Worm (Caenorhabditis elegans) whole organism, late embryonic: ENCODE data around the gene Y51H7C.9.

ENCODE experiments used
- C08G9.2 ChIP-seq: sonication (generic microtip); optimal IDR thresholded peaks from 2 replicates; lab custom pipeline; 2016; ENCODE audit warnings: mild to moderate bottlenecking, missing genetic modification characterization, moderate library complexity, missing compliant biosample characterization
- F13H6.1 ChIP-seq: sonication (generic microtip); optimal IDR thresholded peaks from 2 replicates; lab custom pipeline; 2016; ENCODE audit warnings: missing genetic modification characterization, missing compliant biosample characterization
- K02D7.2 ChIP-seq: sonication (generic microtip); optimal IDR thresholded peaks from 2 replicates; lab custom pipeline; 2017; ENCODE audit warnings: mild to moderate bottlenecking, missing genetic modification characterization, missing compliant biosample characterization
- ama-1 ChIP-seq: fragments of 150-350 bp; optimal IDR thresholded peaks from 2 replicates; lab custom pipeline; 2014
- ceh-22 ChIP-seq: sonication (generic microtip); optimal IDR thresholded peaks from 2 replicates; lab custom pipeline; 2017; ENCODE audit warnings: missing biosample characterization, missing genetic modification characterization
- ceh-24 ChIP-seq: sonication (generic microtip); optimal IDR thresholded peaks from 2 replicates; lab custom pipeline; 2016; ENCODE audit warnings: mild to moderate bottlenecking, missing genetic modification characterization, missing compliant biosample characterization
- ceh-34 ChIP-seq: sonication (generic microtip); optimal IDR thresholded peaks from 2 replicates; lab custom pipeline; 2016; ENCODE audit warnings: mild to moderate bottlenecking, missing genetic modification characterization, missing compliant biosample characterization
- ceh-45 ChIP-seq: fragments of 200-800 bp; sonication (Bioruptor generic); IDR thresholded peaks from 2 replicates; pipeline ENCODE4 v1.3.6; 2022; ENCODE audit warnings: missing genetic modification reagents, missing genetic modification characterization, missing compliant biosample characterization
- ceh-48 ChIP-seq: sonication (generic microtip); optimal IDR thresholded peaks from 2 replicates; lab custom pipeline; 2016; ENCODE audit warnings: missing genetic modification characterization, inconsistent platforms, missing compliant biosample characterization
- ceh-6 ChIP-seq: fragments of 200-800 bp; sonication (Bioruptor generic); optimal IDR thresholded peaks from 2 replicates; lab custom pipeline; 2018; ENCODE audit warnings: mild to moderate bottlenecking, missing genetic modification characterization, missing compliant biosample characterization
- dmd-4 ChIP-seq: sonication (generic microtip); optimal IDR thresholded peaks from 2 replicates; lab custom pipeline; 2016; ENCODE audit warnings: borderline replicate concordance, missing genetic modification characterization, missing compliant biosample characterization
- dve-1 ChIP-seq: sonication (generic microtip); optimal IDR thresholded peaks from 2 replicates; lab custom pipeline; 2017; ENCODE audit warnings: antibody characterized with exemption, mild to moderate bottlenecking, missing genetic modification characterization, missing compliant biosample characterization
- ets-4 ChIP-seq: sonication (generic microtip); optimal IDR thresholded peaks from 2 replicates; lab custom pipeline; 2016; ENCODE audit warnings: missing genetic modification characterization, missing compliant biosample characterization
- eyg-1 ChIP-seq: sonication (generic microtip); optimal IDR thresholded peaks from 2 replicates; lab custom pipeline; 2016; ENCODE audit warnings: missing genotype, missing genetic modification characterization, missing compliant biosample characterization
- fkh-6 ChIP-seq: sonication (generic microtip); optimal IDR thresholded peaks from 2 replicates; lab custom pipeline; 2016; ENCODE audit warnings: missing genetic modification characterization, missing compliant biosample characterization
- hlh-30 ChIP-seq: sonication (generic microtip); optimal IDR thresholded peaks from 2 replicates; lab custom pipeline; 2017; ENCODE audit warnings: antibody characterized with exemption, missing genetic modification characterization, missing compliant biosample characterization; ENCODE audit not compliant: insufficient read depth
- lin-11 ChIP-seq: fragments of 200-800 bp; sonication (Bioruptor generic); optimal IDR thresholded peaks from 2 replicates; lab custom pipeline; 2018; ENCODE audit warnings: mild to moderate bottlenecking, missing genetic modification characterization, missing compliant biosample characterization
- nfya-1 ChIP-seq: sonication (generic microtip); optimal IDR thresholded peaks from 2 replicates; lab custom pipeline; 2017; ENCODE audit warnings: missing genetic modification characterization, mild to moderate bottlenecking, missing compliant biosample characterization, antibody characterized with exemption, moderate library complexity
- nhr-232 ChIP-seq: sonication (generic microtip); optimal IDR thresholded peaks from 2 replicates; lab custom pipeline; 2016; ENCODE audit warnings: missing genetic modification characterization, missing compliant biosample characterization
- odd-2 ChIP-seq: sonication (generic microtip); optimal IDR thresholded peaks from 2 replicates; lab custom pipeline; 2017; ENCODE audit warnings: antibody characterized with exemption, mild to moderate bottlenecking, missing genetic modification characterization, missing compliant biosample characterization
- pag-3 ChIP-seq: sonication (generic microtip); optimal IDR thresholded peaks from 2 replicates; lab custom pipeline; 2016; ENCODE audit warnings: missing compliant biosample characterization, missing genetic modification characterization, borderline replicate concordance
- pat-9 ChIP-seq: fragments of 200-800 bp; sonication (Bioruptor generic); optimal IDR thresholded peaks from 2 replicates; lab custom pipeline; 2018; ENCODE audit warnings: mild to moderate bottlenecking, missing genetic modification characterization, moderate library complexity, missing compliant biosample characterization
- pax-1 ChIP-seq: fragments of 150-350 bp; optimal IDR thresholded peaks from 2 replicates; lab custom pipeline; 2014; ENCODE audit warnings: missing biosample characterization, missing genetic modification characterization
- pha-2 ChIP-seq: sonication (generic microtip); optimal IDR thresholded peaks from 2 replicates; lab custom pipeline; 2017; ENCODE audit warnings: mild to moderate bottlenecking, missing genetic modification characterization, missing compliant biosample characterization
- pqm-1 ChIP-seq: sonication (generic microtip); optimal IDR thresholded peaks from 2 replicates; lab custom pipeline; 2016; ENCODE audit warnings: missing genetic modification characterization, missing compliant biosample characterization
- pros-1 ChIP-seq: fragments of 150-350 bp; optimal IDR thresholded peaks from 2 replicates; lab custom pipeline; 2014; ENCODE audit warnings: missing biosample characterization, missing genetic modification reagents, missing genetic modification characterization
- ref-2 ChIP-seq: sonication (generic microtip); optimal IDR thresholded peaks from 2 replicates; lab custom pipeline; 2016; ENCODE audit warnings: missing genetic modification characterization, missing compliant biosample characterization
- sdc-2 ChIP-seq: sonication (generic microtip); optimal IDR thresholded peaks from 2 replicates; lab custom pipeline; 2016; ENCODE audit warnings: missing genotype, missing genetic modification characterization, missing compliant biosample characterization
- sox-2 ChIP-seq: fragments of 200-800 bp; sonication (Bioruptor generic); IDR thresholded peaks from 2 replicates; pipeline ENCODE4 v1.3.6; 2022; ENCODE audit warnings: missing genetic modification reagents, missing genetic modification characterization, missing compliant biosample characterization
- syd-9 ChIP-seq: sonication (generic microtip); optimal IDR thresholded peaks from 2 replicates; lab custom pipeline; 2016; ENCODE audit warnings: mild to moderate bottlenecking, missing genetic modification characterization, moderate library complexity, missing compliant biosample characterization
- ttx-3 ChIP-seq: sonication (generic microtip); optimal IDR thresholded peaks from 2 replicates; lab custom pipeline; 2016; ENCODE audit warnings: missing genetic modification reagents, missing genetic modification characterization, missing compliant biosample characterization
- unc-3 ChIP-seq, 2 experiments: fragments of 200-800 bp in 1 of 2; sonication (Bioruptor generic) in 1 of 2; sonication (generic microtip) in 1 of 2; conservative IDR thresholded peaks in 1 of 2; optimal IDR thresholded peaks in 1 of 2; 2 replicates each; pipeline versions ENCODE4 v1.3.6 to Lab custom; 2016 to 2022; ENCODE audit warnings: missing compliant biosample characterization in 2 of 2, missing genetic modification characterization in 2 of 2, missing genetic modification reagents in 1 of 2
- unc-42 ChIP-seq: sonication (generic microtip); optimal IDR thresholded peaks from 2 replicates; lab custom pipeline; 2016; ENCODE audit warnings: missing genotype, missing genetic modification characterization, missing compliant biosample characterization
- unc-55 ChIP-seq: sonication (generic microtip); optimal IDR thresholded peaks from 2 replicates; lab custom pipeline; 2017; ENCODE audit warnings: missing biosample characterization, missing genetic modification reagents, missing genetic modification characterization
- unc-86 ChIP-seq: sonication (generic microtip); optimal IDR thresholded peaks from 2 replicates; lab custom pipeline; 2016; ENCODE audit warnings: missing genetic modification characterization, missing compliant biosample characterization
- ztf-16 ChIP-seq: sonication (generic microtip); optimal IDR thresholded peaks from 2 replicates; lab custom pipeline; 2017; ENCODE audit warnings: missing genetic modification characterization, missing compliant biosample characterization

Gene Y51H7C.9

DNA sequence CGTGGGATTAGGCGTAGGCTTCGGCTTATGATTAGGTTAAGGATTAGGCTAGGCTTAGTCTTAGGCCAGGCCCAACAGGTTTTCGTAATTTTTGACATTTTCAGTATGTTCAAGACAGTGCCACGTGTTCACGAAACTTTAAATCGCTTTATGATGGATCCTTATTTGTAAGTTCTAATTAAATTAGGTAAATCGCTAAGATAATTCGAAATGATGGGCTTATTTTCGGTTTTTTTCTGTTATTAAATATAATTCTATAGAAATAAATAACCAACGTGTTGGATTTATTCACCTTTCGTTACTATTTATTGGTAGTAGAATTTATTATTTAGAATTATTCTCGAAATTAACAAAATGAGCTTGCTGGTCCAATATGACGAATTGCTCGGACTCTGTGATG is 9.8 kb downstream of the Y51H7C.9 start, which contains the start of gene Y51H7C.8:
Gene Y51H7C.8, plus strand, starts transcription at position 301 of the 400 bp plus-strand sequence.
- no peak for TF ChIP-seq nhr-232 (tag; lab: Kevin White, UChicago)
- no peak for TF ChIP-seq ets-4 (tag; lab: Kevin White, UChicago)
- TF ChIP-seq pax-1 (tag; lab: Kevin White, UChicago): no peak
- TF ChIP-seq F13H6.1 (tag; lab: Kevin White, UChicago): no peak
- no peak for TF ChIP-seq pha-2 (tag; lab: Kevin White, UChicago)
- TF ChIP-seq sdc-2: no peak
- TF ChIP-seq ttx-3 (tag; lab: Kevin White, UChicago): no peak
- TF ChIP-seq C08G9.2 (tag; lab: Kevin White, UChicago): no peak
- TF ChIP-seq hlh-30 (tag; lab: Kevin White, UChicago): no peak
- no peak for TF ChIP-seq ama-1 (lab: Kevin White, UChicago)
- TF ChIP-seq ceh-45 (GFP tag; lab: Robert Waterston, UW): no peak
- no peak for TF ChIP-seq dve-1 (tag; lab: Kevin White, UChicago)
- TF ChIP-seq ref-2: no peak
- no peak for TF ChIP-seq ceh-6 (GFP tag; lab: Kevin White, UChicago)
- no peak for TF ChIP-seq pat-9 (tag; lab: Kevin White, UChicago)
- no peak for TF ChIP-seq sox-2 (GFP tag; lab: Robert Waterston, UW)
- no peak for TF ChIP-seq unc-55 (GFP tag; lab: Kevin White, UChicago)
- no peak for TF ChIP-seq odd-2 (tag; lab: Kevin White, UChicago)

DNA sequence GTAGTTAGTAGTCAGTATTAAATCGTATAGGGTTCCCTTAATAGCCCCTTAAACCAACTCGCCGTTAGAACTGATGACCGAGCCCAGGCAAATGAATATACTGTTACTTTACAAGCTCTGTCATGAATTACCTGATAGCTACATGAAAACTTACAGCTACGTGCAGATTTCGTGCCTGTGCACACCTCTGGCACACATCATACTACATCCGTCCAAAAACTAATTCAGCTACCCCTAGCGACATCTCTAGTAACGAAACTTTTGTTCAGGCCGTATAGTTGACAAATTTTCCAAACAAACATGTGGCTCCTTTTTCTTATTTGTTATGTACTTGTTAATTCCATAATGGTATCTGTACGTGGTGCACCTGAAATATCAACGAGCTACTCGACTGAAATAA is 11.2 kb downstream of the Y51H7C.9 start, which contains the start of gene F54D12.1:
Gene F54D12.1, plus strand, starts transcription at position 301 of the 400 bp plus-strand sequence.
- TF ChIP-seq ceh-24 (tag; lab: Kevin White, UChicago): no peak
- TF ChIP-seq eyg-1: no peak
- no peak for TF ChIP-seq K02D7.2
- no peak for TF ChIP-seq ref-2

DNA sequence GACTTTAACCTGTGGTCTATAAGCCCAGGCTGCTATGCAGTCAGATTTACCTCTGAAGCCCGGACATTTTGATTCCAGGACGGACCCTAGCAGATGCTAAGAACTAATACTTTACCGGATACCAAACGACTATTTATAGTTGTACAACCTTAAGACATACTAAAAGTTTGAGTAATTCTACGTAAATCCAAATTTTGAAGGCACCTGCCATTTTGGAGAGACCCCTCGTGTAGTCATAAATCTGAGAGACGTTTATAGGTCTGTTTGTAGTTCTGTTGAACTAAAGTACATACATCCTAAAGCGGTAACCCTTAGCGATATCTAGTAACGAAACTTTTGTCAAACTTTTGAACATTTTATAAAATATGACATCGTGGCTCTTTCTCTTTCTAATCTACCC is 12.9 kb downstream of the Y51H7C.9 start, which contains the start of gene F54D12.2:
Gene F54D12.2, plus strand, starts transcription at position 301 of the 400 bp plus-strand sequence.
- TF ChIP-seq ama-1 (lab: Kevin White, UChicago) (no peak), fkh-6 (tag; lab: Kevin White, UChicago) (no peak), F13H6.1 (tag; lab: Kevin White, UChicago) (no peak), ttx-3 (tag; lab: Kevin White, UChicago) (no peak), ztf-16 (tag; lab: Kevin White, UChicago) (no peak), lin-11 (tag; lab: Kevin White, UChicago) (no peak), nfya-1 (no peak), pax-1 (tag; lab: Kevin White, UChicago) (no peak), sox-2 (GFP tag; lab: Robert Waterston, UW) (no peak), pqm-1 (tag; lab: Kevin White, UChicago) (no peak), dve-1 (tag; lab: Kevin White, UChicago) (no peak)

DNA sequence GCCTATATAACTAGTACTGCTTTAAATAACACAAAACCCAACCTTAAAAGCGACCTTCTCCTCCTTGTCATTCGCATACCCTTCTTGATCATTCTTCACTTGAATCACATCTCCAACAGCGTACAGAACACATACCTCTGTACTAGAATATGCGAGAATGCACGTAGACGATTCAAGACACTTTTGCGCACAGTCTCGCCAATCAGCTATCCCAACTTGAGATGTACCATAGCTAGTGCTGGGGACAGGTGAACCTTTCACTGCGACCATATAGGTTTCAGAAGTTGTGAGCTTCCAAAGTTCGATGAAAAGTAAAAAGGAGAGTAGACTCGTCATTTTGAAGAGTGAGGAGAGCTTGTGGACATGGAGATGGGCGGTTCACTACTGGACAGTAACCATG is 13.6 kb downstream of the Y51H7C.9 start, which contains the start of gene F54D12.8:
Gene F54D12.8, minus strand, starts transcription at position 336 of the 400 bp plus-strand sequence.
- TF ChIP-seq ets-4 (tag; lab: Kevin White, UChicago) (no peak), unc-3 (GFP tag; conservative IDR thresholded peaks at IDR 0.05; lab: Robert Waterston, UW) (no peak), unc-3 (tag; optimal IDR thresholded peaks at IDR 0.05; lab: Kevin White, UChicago) (no peak), ceh-48 (no peak), sox-2 (GFP tag; lab: Robert Waterston, UW) (no peak), eyg-1 (no peak), unc-86 (tag; lab: Kevin White, UChicago) (no peak), ceh-24 (tag; lab: Kevin White, UChicago) (no peak), unc-42 (tag; lab: Kevin White, UChicago) (no peak), ceh-34 (no peak), syd-9 (no peak), pros-1 (no peak), ceh-22 (tag; lab: Kevin White, UChicago) (no peak), dmd-4 (tag; lab: Kevin White, UChicago) (no peak), ttx-3 (tag; lab: Kevin White, UChicago) (no peak), pag-3 (tag; lab: Kevin White, UChicago) (no peak)
